Worm (Caenorhabditis elegans): ENCODE results near the gene srg-25.

srg-25 gene

DNA sequence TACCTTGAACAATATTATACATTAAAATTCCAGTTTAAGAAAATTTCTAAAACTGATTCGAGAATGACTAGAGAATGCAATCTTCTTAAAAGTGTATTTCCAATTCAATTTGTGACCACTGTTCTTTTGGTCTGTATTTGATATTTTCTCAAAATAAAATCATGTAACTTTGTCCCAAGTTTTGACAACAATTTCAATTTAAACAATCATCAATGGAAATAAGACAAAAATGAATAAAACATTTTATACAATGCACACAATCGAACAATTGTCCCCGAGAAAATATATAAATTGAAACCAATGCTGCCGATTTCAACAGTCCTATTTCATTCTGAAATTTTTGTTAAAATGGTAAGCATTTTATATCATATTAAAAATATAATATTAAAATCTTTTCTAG is 33.7 kb downstream of the srg-25 start, which contains the start of gene C10G8.4:
Gene C10G8.4, plus strand, starts transcription at position 301 of the 400 bp plus-strand sequence.
- TF ChIP-seq aly-1 (tag; optimal IDR thresholded peaks at IDR 0.05): no peak
- no peak for TF ChIP-seq tbx-11 (GFP tag; IDR thresholded peaks at IDR 0.05)
- no peak for TF ChIP-seq ets-7 (tag; optimal IDR thresholded peaks at IDR 0.05)
- no peak for TF ChIP-seq tbx-37 (GFP tag; conservative IDR thresholded peaks at IDR 0.05)

ce11 chrV:5304366-5304765 is 41.0 kb downstream of the srg-25 start:
- TF ChIP-seq ceh-13 (GFP tag; optimal IDR thresholded peaks at IDR 0.05) (no peak), scrt-1 (GFP tag; IDR thresholded peaks at IDR 0.05) (no peak), tbx-11 (GFP tag; IDR thresholded peaks at IDR 0.05) (no peak), ceh-36 (tag; optimal IDR thresholded peaks at IDR 0.05) (no peak), flt-1 (GFP tag; IDR thresholded peaks at IDR 0.05) (no peak), hmg-4 (GFP tag; optimal IDR thresholded peaks at IDR 0.05) (no peak), sea-1 (GFP tag; conservative IDR thresholded peaks at IDR 0.05) (no peak), pes-1 (GFP tag; IDR thresholded peaks at IDR 0.05) (no peak), tbx-37 (GFP tag; conservative IDR thresholded peaks at IDR 0.05) (no peak), ets-7 (tag; optimal IDR thresholded peaks at IDR 0.05) (no peak)

ce11 chrV:5303389-5303788 is 41.9 kb downstream of the srg-25 start, which contains the start of gene ncx-2:
ncx-2 (plus strand) TSS chrV:5303689.
- TF ChIP-seq B0310.2 (tag; optimal IDR thresholded peaks at IDR 0.05): no peak
- TF ChIP-seq tra-4 (tag; optimal IDR thresholded peaks at IDR 0.05): no peak
- TF ChIP-seq hnd-1 (tag; optimal IDR thresholded peaks at IDR 0.05): no peak
- no peak for TF ChIP-seq ets-7 (tag; optimal IDR thresholded peaks at IDR 0.05)
- TF ChIP-seq tbx-11 (GFP tag; IDR thresholded peaks at IDR 0.05): no peak
- no peak for TF ChIP-seq hmg-4 (GFP tag; optimal IDR thresholded peaks at IDR 0.05)
- TF ChIP-seq sea-1 (GFP tag; conservative IDR thresholded peaks at IDR 0.05): no peak
- TF ChIP-seq aly-1 (tag; optimal IDR thresholded peaks at IDR 0.05): no peak
- no peak for TF ChIP-seq F13C5.2 (tag; optimal IDR thresholded peaks at IDR 0.05)
- TF ChIP-seq tbx-37 (GFP tag; conservative IDR thresholded peaks at IDR 0.05): no peak
- no peak for TF ChIP-seq hmbx-1 (tag; optimal IDR thresholded peaks at IDR 0.05)
- no peak for TF ChIP-seq pes-1 (GFP tag; IDR thresholded peaks at IDR 0.05)
- TF ChIP-seq ceh-36 (tag; optimal IDR thresholded peaks at IDR 0.05): no peak
- TF ChIP-seq ceh-13 (GFP tag; optimal IDR thresholded peaks at IDR 0.05): no peak
- no peak for TF ChIP-seq flt-1 (GFP tag; IDR thresholded peaks at IDR 0.05)
- no peak for TF ChIP-seq ama-1 (optimal IDR thresholded peaks at IDR 0.05)
- TF ChIP-seq scrt-1 (GFP tag; IDR thresholded peaks at IDR 0.05): no peak

DNA sequence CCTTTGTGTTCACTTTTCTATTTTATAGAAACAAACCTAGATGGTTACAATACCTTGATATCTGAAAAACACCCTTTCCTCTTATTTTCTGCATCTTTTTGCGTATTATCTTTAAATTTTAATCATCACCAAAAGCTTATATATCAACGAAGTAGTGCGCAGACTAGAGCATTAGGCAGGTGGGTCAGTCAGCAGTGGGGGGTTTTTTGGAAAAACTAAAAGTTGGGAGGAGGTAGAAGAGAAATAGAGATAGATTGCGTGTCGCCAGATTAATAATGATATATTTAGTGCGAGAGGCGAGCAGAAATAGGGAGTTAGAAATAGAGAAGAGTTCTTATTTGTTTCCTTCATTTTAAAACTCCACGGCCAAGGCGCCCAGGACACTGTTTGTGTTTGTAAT is 44.1 kb downstream of the srg-25 start:
- TF ChIP-seq flt-1 (GFP tag; IDR thresholded peaks at IDR 0.05): no peak
- no peak for TF ChIP-seq ama-1 (optimal IDR thresholded peaks at IDR 0.05)
- TF ChIP-seq sea-1 (GFP tag; conservative IDR thresholded peaks at IDR 0.05): no peak
- TF ChIP-seq pes-1 (GFP tag; IDR thresholded peaks at IDR 0.05): no peak
- TF ChIP-seq ceh-36 (tag; optimal IDR thresholded peaks at IDR 0.05): no peak
- no peak for TF ChIP-seq tra-4 (tag; optimal IDR thresholded peaks at IDR 0.05)
- TF ChIP-seq tbx-11 (GFP tag; IDR thresholded peaks at IDR 0.05): no peak

DNA sequence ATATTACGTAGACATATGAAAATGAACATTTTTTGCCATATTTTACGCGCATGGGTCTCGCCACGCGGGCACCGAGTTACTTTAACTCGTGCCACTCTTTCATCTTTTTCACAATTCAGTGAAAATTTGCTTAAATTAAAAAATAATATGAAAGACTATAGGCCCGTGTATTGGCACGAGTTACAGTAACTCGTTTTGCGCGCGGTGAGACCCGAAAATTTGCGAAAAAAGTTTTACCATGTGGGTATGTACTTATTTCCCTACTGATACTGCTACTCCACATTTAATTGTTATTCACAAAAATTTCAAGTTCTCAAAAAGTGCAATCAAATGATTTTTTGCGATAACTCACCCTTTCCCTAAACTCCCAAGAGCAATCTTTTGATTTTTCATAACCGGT is 47.6 kb downstream of the srg-25 start:
- TF ChIP-seq ama-1 (optimal IDR thresholded peaks at IDR 0.05) (no peak), hnd-1 (tag; optimal IDR thresholded peaks at IDR 0.05) (no peak), hmg-4 (GFP tag; optimal IDR thresholded peaks at IDR 0.05) (no peak), ceh-13 (GFP tag; optimal IDR thresholded peaks at IDR 0.05) (no peak), flt-1 (GFP tag; IDR thresholded peaks at IDR 0.05) (no peak), scrt-1 (GFP tag; IDR thresholded peaks at IDR 0.05) (no peak), ets-7 (tag; optimal IDR thresholded peaks at IDR 0.05) (no peak), ceh-36 (tag; optimal IDR thresholded peaks at IDR 0.05) (no peak), B0310.2 (tag; optimal IDR thresholded peaks at IDR 0.05) (no peak), tra-4 (tag; optimal IDR thresholded peaks at IDR 0.05) (no peak), aly-1 (tag; optimal IDR thresholded peaks at IDR 0.05) (no peak), sea-1 (GFP tag; conservative IDR thresholded peaks at IDR 0.05) (no peak), hmbx-1 (tag; optimal IDR thresholded peaks at IDR 0.05) (no peak), tbx-37 (GFP tag; conservative IDR thresholded peaks at IDR 0.05) (no peak)

- TF ChIP-seq tbx-37 (GFP tag; conservative IDR thresholded peaks at IDR 0.05) (no peak), aly-1 (tag; optimal IDR thresholded peaks at IDR 0.05) (no peak), ets-7 (tag; optimal IDR thresholded peaks at IDR 0.05) (no peak), F13C5.2 (tag; optimal IDR thresholded peaks at IDR 0.05) (no peak), hmbx-1 (tag; optimal IDR thresholded peaks at IDR 0.05) (no peak), flt-1 (GFP tag; IDR thresholded peaks at IDR 0.05) (no peak), tra-4 (tag; optimal IDR thresholded peaks at IDR 0.05) (no peak), hnd-1 (tag; optimal IDR thresholded peaks at IDR 0.05) (no peak), tbx-11 (GFP tag; IDR thresholded peaks at IDR 0.05) (no peak), ama-1 (optimal IDR thresholded peaks at IDR 0.05) (no peak), B0310.2 (tag; optimal IDR thresholded peaks at IDR 0.05) (no peak)
These were observed 49.4 kb downstream of the srg-25 start for ce11 chrV:5295940-5296339.

Data from whole organism, early embryonic.